Worm (Caenorhabditis elegans) whole organism, late embryonic: ENCODE measurements around the gene Y39A1A.18.

Source experiments
- C08G9.2 ChIP-seq: sonication (generic microtip); optimal IDR thresholded peaks from 2 replicates; lab custom pipeline; 2016; ENCODE audit warnings: mild to moderate bottlenecking, missing genetic modification characterization, moderate library complexity, missing compliant biosample characterization
- C38D4.7 ChIP-seq: fragments of 200-800 bp; sonication (Bioruptor generic); optimal IDR thresholded peaks from 2 replicates; lab custom pipeline; 2018; ENCODE audit warnings: mild to moderate bottlenecking, missing genetic modification characterization, moderate library complexity, missing compliant biosample characterization
- K09A11.1 ChIP-seq: sonication (generic microtip); optimal IDR thresholded peaks from 2 replicates; lab custom pipeline; 2017; ENCODE audit warnings: antibody characterized with exemption, mild to moderate bottlenecking, missing genetic modification characterization, missing compliant biosample characterization; ENCODE audit not compliant: insufficient read depth
- T23F11.4 ChIP-seq: fragments of 200-800 bp; sonication (Bioruptor generic); optimal IDR thresholded peaks from 2 replicates; lab custom pipeline; 2018; ENCODE audit warnings: mild to moderate bottlenecking, missing genetic modification characterization, missing compliant biosample characterization
- Y22D7AL.16 ChIP-seq: sonication (generic microtip); optimal IDR thresholded peaks from 2 replicates; lab custom pipeline; 2016; ENCODE audit warnings: missing genetic modification characterization, missing compliant biosample characterization
- ama-1 ChIP-seq: fragments of 150-350 bp; optimal IDR thresholded peaks from 2 replicates; lab custom pipeline; 2014
- ceh-14 ChIP-seq: sonication (generic microtip); optimal IDR thresholded peaks from 2 replicates; lab custom pipeline; 2016; ENCODE audit warnings: missing genotype, missing genetic modification characterization, missing compliant biosample characterization
- ceh-18 ChIP-seq: sonication (generic microtip); optimal IDR thresholded peaks from 2 replicates; lab custom pipeline; 2016; ENCODE audit warnings: missing genetic modification characterization, missing compliant biosample characterization
- ceh-19 ChIP-seq: fragments of 200-800 bp; sonication (Bioruptor generic); optimal IDR thresholded peaks from 2 replicates; lab custom pipeline; 2018; ENCODE audit warnings: mild to moderate bottlenecking, missing genetic modification characterization, missing compliant biosample characterization
- ceh-2 ChIP-seq: sonication (generic microtip); optimal IDR thresholded peaks from 2 replicates; lab custom pipeline; 2016; ENCODE audit warnings: missing genotype, missing genetic modification characterization, missing compliant biosample characterization
- ceh-22 ChIP-seq: sonication (generic microtip); optimal IDR thresholded peaks from 2 replicates; lab custom pipeline; 2017; ENCODE audit warnings: missing biosample characterization, missing genetic modification characterization
- ceh-24 ChIP-seq: sonication (generic microtip); optimal IDR thresholded peaks from 2 replicates; lab custom pipeline; 2016; ENCODE audit warnings: mild to moderate bottlenecking, missing genetic modification characterization, missing compliant biosample characterization
- ceh-30 ChIP-seq: fragments of 150-350 bp; optimal IDR thresholded peaks from 2 replicates; lab custom pipeline; 2014; ENCODE audit warnings: missing biosample characterization, missing genetic modification characterization
- ceh-31 ChIP-seq: sonication (generic microtip); optimal IDR thresholded peaks from 2 replicates; lab custom pipeline; 2016; ENCODE audit warnings: missing genetic modification characterization, missing compliant biosample characterization
- ceh-34 ChIP-seq: sonication (generic microtip); optimal IDR thresholded peaks from 2 replicates; lab custom pipeline; 2016; ENCODE audit warnings: mild to moderate bottlenecking, missing genetic modification characterization, missing compliant biosample characterization
- ceh-45 ChIP-seq: fragments of 200-800 bp; sonication (Bioruptor generic); IDR thresholded peaks from 2 replicates; pipeline ENCODE4 v1.3.6; 2022; ENCODE audit warnings: missing genetic modification reagents, missing genetic modification characterization, missing compliant biosample characterization
- ceh-48 ChIP-seq: sonication (generic microtip); optimal IDR thresholded peaks from 2 replicates; lab custom pipeline; 2016; ENCODE audit warnings: missing genetic modification characterization, inconsistent platforms, missing compliant biosample characterization
- ceh-9 ChIP-seq: sonication (generic microtip); optimal IDR thresholded peaks from 2 replicates; lab custom pipeline; 2016; ENCODE audit warnings: mild to moderate bottlenecking, missing genetic modification characterization, inconsistent platforms, missing compliant biosample characterization
- dve-1 ChIP-seq: sonication (generic microtip); optimal IDR thresholded peaks from 2 replicates; lab custom pipeline; 2017; ENCODE audit warnings: antibody characterized with exemption, mild to moderate bottlenecking, missing genetic modification characterization, missing compliant biosample characterization
- elt-2 ChIP-seq: sonication (generic microtip); optimal IDR thresholded peaks from 2 replicates; lab custom pipeline; 2016; ENCODE audit warnings: missing genetic modification reagents, missing genetic modification characterization, missing compliant biosample characterization
- elt-4 ChIP-seq: sonication (generic microtip); optimal IDR thresholded peaks from 2 replicates; lab custom pipeline; 2016; ENCODE audit warnings: missing genetic modification characterization, missing compliant biosample characterization
- ets-4 ChIP-seq: sonication (generic microtip); optimal IDR thresholded peaks from 2 replicates; lab custom pipeline; 2016; ENCODE audit warnings: missing genetic modification characterization, missing compliant biosample characterization
- fax-1 ChIP-seq: sonication (generic microtip); optimal IDR thresholded peaks from 2 replicates; lab custom pipeline; 2016; ENCODE audit warnings: missing genotype, missing genetic modification characterization, missing compliant biosample characterization
- fkh-10 ChIP-seq: fragments of 150-350 bp; optimal IDR thresholded peaks from 2 replicates; lab custom pipeline; 2014; ENCODE audit warnings: missing biosample characterization, missing genetic modification reagents, missing genetic modification characterization
- hlh-13 ChIP-seq: fragments of 200-800 bp; sonication (Bioruptor generic); optimal IDR thresholded peaks from 2 replicates; lab custom pipeline; 2018; ENCODE audit warnings: mild to moderate bottlenecking, missing genetic modification characterization, missing compliant biosample characterization
- hlh-8 ChIP-seq: sonication (generic microtip); optimal IDR thresholded peaks from 2 replicates; lab custom pipeline; 2016; ENCODE audit warnings: missing genotype, missing genetic modification characterization, missing compliant biosample characterization
- lim-6 ChIP-seq: sonication (generic microtip); optimal IDR thresholded peaks from 2 replicates; lab custom pipeline; 2016; ENCODE audit warnings: missing genetic modification characterization, missing compliant biosample characterization
- lin-11 ChIP-seq: fragments of 200-800 bp; sonication (Bioruptor generic); optimal IDR thresholded peaks from 2 replicates; lab custom pipeline; 2018; ENCODE audit warnings: mild to moderate bottlenecking, missing genetic modification characterization, missing compliant biosample characterization
- madf-2 ChIP-seq: sonication (generic microtip); optimal IDR thresholded peaks from 2 replicates; lab custom pipeline; 2017; ENCODE audit warnings: missing genetic modification characterization, missing compliant biosample characterization
- mec-3 ChIP-seq: sonication (generic microtip); optimal IDR thresholded peaks from 2 replicates; lab custom pipeline; 2016; ENCODE audit warnings: borderline replicate concordance, missing genetic modification characterization, missing compliant biosample characterization
- nfya-1 ChIP-seq: sonication (generic microtip); optimal IDR thresholded peaks from 2 replicates; lab custom pipeline; 2017; ENCODE audit warnings: missing genetic modification characterization, mild to moderate bottlenecking, missing compliant biosample characterization, antibody characterized with exemption, moderate library complexity
- nhr-11 ChIP-seq: fragments of 150-350 bp; optimal IDR thresholded peaks from 2 replicates; lab custom pipeline; 2014; ENCODE audit warnings: missing biosample characterization, missing genetic modification characterization
- nhr-232 ChIP-seq: sonication (generic microtip); optimal IDR thresholded peaks from 2 replicates; lab custom pipeline; 2016; ENCODE audit warnings: missing genetic modification characterization, missing compliant biosample characterization
- npax-4 ChIP-seq: sonication (generic microtip); optimal IDR thresholded peaks from 2 replicates; lab custom pipeline; 2016; ENCODE audit warnings: missing genetic modification characterization, missing compliant biosample characterization
- odd-2 ChIP-seq: sonication (generic microtip); optimal IDR thresholded peaks from 2 replicates; lab custom pipeline; 2017; ENCODE audit warnings: antibody characterized with exemption, mild to moderate bottlenecking, missing genetic modification characterization, missing compliant biosample characterization
- pag-3 ChIP-seq: sonication (generic microtip); optimal IDR thresholded peaks from 2 replicates; lab custom pipeline; 2016; ENCODE audit warnings: missing compliant biosample characterization, missing genetic modification characterization, borderline replicate concordance
- pat-9 ChIP-seq: fragments of 200-800 bp; sonication (Bioruptor generic); optimal IDR thresholded peaks from 2 replicates; lab custom pipeline; 2018; ENCODE audit warnings: mild to moderate bottlenecking, missing genetic modification characterization, moderate library complexity, missing compliant biosample characterization
- pha-4 ChIP-seq: fragments of 150-350 bp; optimal IDR thresholded peaks from 2 replicates; lab custom pipeline; 2018; ENCODE audit warnings: missing biosample characterization, missing genetic modification reagents, missing genetic modification characterization
- pqm-1 ChIP-seq: sonication (generic microtip); optimal IDR thresholded peaks from 2 replicates; lab custom pipeline; 2016; ENCODE audit warnings: missing genetic modification characterization, missing compliant biosample characterization
- pros-1 ChIP-seq: fragments of 150-350 bp; optimal IDR thresholded peaks from 2 replicates; lab custom pipeline; 2014; ENCODE audit warnings: missing biosample characterization, missing genetic modification reagents, missing genetic modification characterization
- ref-2 ChIP-seq: sonication (generic microtip); optimal IDR thresholded peaks from 2 replicates; lab custom pipeline; 2016; ENCODE audit warnings: missing genetic modification characterization, missing compliant biosample characterization
- rnt-1 ChIP-seq: sonication (generic microtip); optimal IDR thresholded peaks from 2 replicates; lab custom pipeline; 2016; ENCODE audit warnings: missing genetic modification characterization, missing compliant biosample characterization
- sdc-2 ChIP-seq: sonication (generic microtip); optimal IDR thresholded peaks from 2 replicates; lab custom pipeline; 2016; ENCODE audit warnings: missing genotype, missing genetic modification characterization, missing compliant biosample characterization
- sox-2 ChIP-seq: fragments of 200-800 bp; sonication (Bioruptor generic); IDR thresholded peaks from 2 replicates; pipeline ENCODE4 v1.3.6; 2022; ENCODE audit warnings: missing genetic modification reagents, missing genetic modification characterization, missing compliant biosample characterization
- syd-9 ChIP-seq: sonication (generic microtip); optimal IDR thresholded peaks from 2 replicates; lab custom pipeline; 2016; ENCODE audit warnings: mild to moderate bottlenecking, missing genetic modification characterization, moderate library complexity, missing compliant biosample characterization
- tbx-2 ChIP-seq: sonication (generic microtip); optimal IDR thresholded peaks from 2 replicates; lab custom pipeline; 2016; ENCODE audit warnings: missing genetic modification characterization, missing compliant biosample characterization
- tbx-7 ChIP-seq: sonication (generic microtip); optimal IDR thresholded peaks from 2 replicates; lab custom pipeline; 2016; ENCODE audit warnings: missing genotype, missing genetic modification characterization, missing compliant biosample characterization
- ttx-3 ChIP-seq: sonication (generic microtip); optimal IDR thresholded peaks from 2 replicates; lab custom pipeline; 2016; ENCODE audit warnings: missing genetic modification reagents, missing genetic modification characterization, missing compliant biosample characterization
- unc-3 ChIP-seq, 2 experiments: fragments of 200-800 bp in 1 of 2; sonication (Bioruptor generic) in 1 of 2; sonication (generic microtip) in 1 of 2; conservative IDR thresholded peaks in 1 of 2; optimal IDR thresholded peaks in 1 of 2; 2 replicates each; pipeline versions ENCODE4 v1.3.6 to Lab custom; 2016 to 2022; ENCODE audit warnings: missing compliant biosample characterization in 2 of 2, missing genetic modification characterization in 2 of 2, missing genetic modification reagents in 1 of 2
- unc-42 ChIP-seq: sonication (generic microtip); optimal IDR thresholded peaks from 2 replicates; lab custom pipeline; 2016; ENCODE audit warnings: missing genotype, missing genetic modification characterization, missing compliant biosample characterization
- unc-55 ChIP-seq: sonication (generic microtip); optimal IDR thresholded peaks from 2 replicates; lab custom pipeline; 2017; ENCODE audit warnings: missing biosample characterization, missing genetic modification reagents, missing genetic modification characterization
- unc-86 ChIP-seq: sonication (generic microtip); optimal IDR thresholded peaks from 2 replicates; lab custom pipeline; 2016; ENCODE audit warnings: missing genetic modification characterization, missing compliant biosample characterization
- zip-5 ChIP-seq: sonication (generic microtip); optimal IDR thresholded peaks from 2 replicates; lab custom pipeline; 2016; ENCODE audit warnings: missing genetic modification characterization, missing compliant biosample characterization
- ztf-16 ChIP-seq: sonication (generic microtip); optimal IDR thresholded peaks from 2 replicates; lab custom pipeline; 2017; ENCODE audit warnings: missing genetic modification characterization, missing compliant biosample characterization

Gene Y39A1A.18

DNA sequence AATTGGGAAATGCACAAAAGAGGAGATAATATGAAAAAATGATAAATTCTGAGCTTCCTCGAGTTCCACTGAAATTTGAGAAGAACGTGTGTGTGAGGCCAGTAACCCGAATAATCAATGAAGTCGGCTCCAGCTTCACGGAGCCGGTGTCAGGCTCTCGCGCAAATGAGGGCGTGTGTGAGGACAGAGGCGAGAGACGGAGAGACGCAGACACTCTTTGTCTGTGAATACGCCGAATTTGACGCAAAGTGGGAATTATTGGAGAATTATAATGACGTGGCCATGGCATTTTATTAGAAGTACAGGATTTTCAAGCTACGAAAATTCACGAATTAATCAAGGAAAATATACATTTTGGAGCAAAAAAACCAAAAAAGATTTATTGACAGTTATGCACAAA lies 45.6 kb upstream of the Y39A1A.18 start:
- TF ChIP-seq dve-1 (tag; lab: Kevin White, UChicago) (no peak), fkh-10 (GFP tag; lab: Kevin White, UChicago) (no peak), nhr-232 (tag; lab: Kevin White, UChicago) (no peak), ceh-24 (tag; lab: Kevin White, UChicago) (no peak), ceh-30 (tag; lab: Kevin White, UChicago) (no peak), ceh-18 (tag; lab: Kevin White, UChicago) (no peak), ceh-2 (tag; lab: Kevin White, UChicago) (no peak), pag-3 (tag; lab: Kevin White, UChicago) (no peak), ref-2 (tag; lab: Kevin White, UChicago) (no peak), tbx-2 (tag; lab: Kevin White, UChicago) (peak; percentile 34), hlh-8 (tag; lab: Kevin White, UChicago) (no peak), unc-42 (tag; lab: Kevin White, UChicago) (peak; percentile 30), odd-2 (tag; lab: Kevin White, UChicago) (no peak), elt-4 (no peak), C38D4.7 (GFP tag; lab: Kevin White, UChicago) (no peak), npax-4 (no peak), ceh-14 (tag; lab: Kevin White, UChicago) (no peak), unc-55 (no peak), C08G9.2 (tag; lab: Kevin White, UChicago) (no peak), rnt-1 (tag; lab: Kevin White, UChicago) (no peak), ceh-45 (GFP tag; lab: Robert Waterston, UW) (no peak), ceh-31 (tag; lab: Kevin White, UChicago) (peak; percentile 37), ceh-19 (GFP tag; lab: Kevin White, UChicago) (no peak), ceh-9 (no peak), lin-11 (tag; lab: Kevin White, UChicago) (no peak), hlh-13 (GFP tag; lab: Kevin White, UChicago) (no peak), ceh-22 (tag; lab: Kevin White, UChicago) (no peak), ceh-48 (peak; percentile 68), unc-3 (GFP tag; conservative IDR thresholded peaks at IDR 0.05; lab: Robert Waterston, UW) (no peak), unc-3 (tag; optimal IDR thresholded peaks at IDR 0.05; lab: Kevin White, UChicago) (no peak), nfya-1 (tag; lab: Kevin White, UChicago) (peak; percentile 9), ets-4 (tag; lab: Kevin White, UChicago) (no peak), pat-9 (tag; lab: Kevin White, UChicago) (no peak), sdc-2 (tag; lab: Kevin White, UChicago) (no peak), elt-2 (tag; lab: Kevin White, UChicago) (peak; percentile 12), madf-2 (tag; lab: Kevin White, UChicago) (no peak), pha-4 (tag; lab: Kevin White, UChicago) (no peak), ceh-34 (peak; percentile 78), fax-1 (tag; lab: Kevin White, UChicago) (no peak), mec-3 (tag; lab: Kevin White, UChicago) (no peak), tbx-7 (no peak), ama-1 (lab: Kevin White, UChicago) (peak; percentile 50), ttx-3 (tag; lab: Kevin White, UChicago) (no peak), nhr-11 (tag; lab: Kevin White, UChicago) (no peak), ztf-16 (no peak), unc-86 (no peak), lim-6 (tag; lab: Kevin White, UChicago) (no peak), K09A11.1 (tag; lab: Kevin White, UChicago) (no peak), Y22D7AL.16 (tag; lab: Kevin White, UChicago) (no peak), T23F11.4 (GFP tag; lab: Kevin White, UChicago) (no peak), pros-1 (tag; lab: Kevin White, UChicago) (no peak), syd-9 (no peak), pqm-1 (tag; lab: Kevin White, UChicago) (no peak), sox-2 (GFP tag; lab: Robert Waterston, UW) (no peak), zip-5 (tag; lab: Kevin White, UChicago) (no peak)
